Fruit fly (Drosophila melanogaster): ENCODE measurements around the gene RpS14a.

DNA sequence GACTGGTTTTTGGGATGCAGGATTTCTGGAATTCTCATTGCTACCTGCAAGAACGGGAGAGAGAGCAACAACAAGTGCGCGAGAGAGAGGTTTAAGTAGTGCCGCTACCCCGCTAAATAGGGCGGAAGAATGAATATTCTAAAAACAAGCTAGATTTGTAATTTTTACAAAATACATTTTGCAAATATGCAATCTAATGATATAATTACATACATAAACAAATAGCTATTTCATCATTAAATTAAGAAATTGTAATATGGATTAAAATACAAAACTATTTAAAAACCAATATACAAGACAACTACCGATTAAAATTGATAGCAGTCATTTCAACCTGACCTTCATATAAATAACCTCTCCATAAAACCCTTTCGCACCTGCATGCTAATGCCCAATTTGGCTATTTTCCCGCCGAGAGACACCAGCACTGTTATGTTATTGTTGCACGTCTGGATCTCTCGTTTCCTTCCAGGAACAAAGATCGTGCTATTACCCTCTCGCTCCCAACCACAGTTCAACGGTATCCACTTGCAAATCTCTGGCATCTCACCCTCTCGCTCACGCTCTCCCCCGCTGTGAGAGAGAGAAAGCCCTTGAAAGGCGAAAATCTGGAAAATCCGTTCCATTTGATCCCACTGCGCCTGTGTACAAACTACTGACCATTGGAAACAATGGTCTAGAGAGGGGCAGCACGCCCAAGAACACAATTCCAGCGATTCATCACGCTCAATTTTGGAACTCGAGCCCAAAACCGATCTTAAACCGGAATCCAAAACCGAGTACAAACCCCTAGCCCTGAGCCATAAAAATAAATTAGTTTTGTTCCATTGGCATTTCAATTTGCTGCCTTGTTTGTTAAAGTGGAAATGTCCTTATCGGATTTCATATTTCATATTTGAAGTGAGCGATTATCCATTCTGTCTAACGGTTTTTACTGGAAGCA lies 41.7 kb upstream of the RpS14a start, which contains the start of gene Nek2:
- TF ChIP-seq CG12768 (GFP tag; optimal IDR thresholded peaks at IDR 0.05) (no peak), Clk (GFP tag; optimal IDR thresholded peaks at IDR 0.05) (no peak), tj (GFP tag; optimal IDR thresholded peaks at IDR 0.05) (no peak), kay (GFP tag; ENCODE audit: borderline replicate concordance) (no peak), CG14711 (tag; optimal IDR thresholded peaks at IDR 0.05) (no peak), CG11617 (GFP tag; optimal IDR thresholded peaks at IDR 0.05) (no peak)
